Worm (Caenorhabditis elegans) whole organism, L2 larva: ENCODE measurements around the gene nlp-26.
A peak's percentile ranks its signal among the peaks of the same experiment; 100 is the strongest.

ENCODE experiments used
- F13H6.1 ChIP-seq: sonication (generic microtip); optimal IDR thresholded peaks from 2 replicates; lab custom pipeline; 2016; ENCODE audit warnings: missing genetic modification characterization, missing compliant biosample characterization
- R02D3.7 ChIP-seq: fragments of 150-350 bp; optimal IDR thresholded peaks from 2 replicates; lab custom pipeline; 2014; ENCODE audit warnings: missing biosample characterization, missing genetic modification characterization
- ZK546.5 ChIP-seq: sonication (generic microtip); optimal IDR thresholded peaks from 2 replicates; lab custom pipeline; 2017; ENCODE audit warnings: missing biosample characterization, missing genetic modification characterization
- alr-1 ChIP-seq: fragments of 150-350 bp; optimal IDR thresholded peaks from 2 replicates; lab custom pipeline; 2014; ENCODE audit warnings: missing biosample characterization, missing genetic modification characterization
- ama-1 ChIP-seq: fragments of 150-350 bp; optimal IDR thresholded peaks from 2 replicates; lab custom pipeline; 2018; ENCODE audit warnings: inconsistent platforms
- blmp-1 ChIP-seq: sonication (generic microtip); optimal IDR thresholded peaks from 2 replicates; lab custom pipeline; 2017; ENCODE audit warnings: missing genetic modification characterization, mild to moderate bottlenecking, missing compliant biosample characterization, antibody characterized with exemption, moderate library complexity; ENCODE audit not compliant: insufficient read depth
- ceh-16 ChIP-seq: fragments of 150-350 bp; optimal IDR thresholded peaks from 2 replicates; lab custom pipeline; 2014; ENCODE audit warnings: missing biosample characterization, missing genetic modification characterization
- ceh-82 ChIP-seq: fragments of 150-350 bp; optimal IDR thresholded peaks from 2 replicates; lab custom pipeline; 2014; ENCODE audit warnings: missing biosample characterization, missing genetic modification characterization
- crh-2 ChIP-seq: sonication (generic microtip); optimal IDR thresholded peaks from 2 replicates; lab custom pipeline; 2017; ENCODE audit warnings: missing biosample characterization, missing genetic modification characterization
- dmd-4 ChIP-seq: sonication (generic microtip); optimal IDR thresholded peaks from 2 replicates; lab custom pipeline; 2017; ENCODE audit warnings: missing biosample characterization, missing genetic modification characterization
- egl-27 ChIP-seq: sonication (generic microtip); optimal IDR thresholded peaks from 3 replicates; lab custom pipeline; 2017; ENCODE audit warnings: missing biosample characterization, missing genetic modification reagents, missing genetic modification characterization
- elt-1 ChIP-seq: fragments of 150-350 bp; optimal IDR thresholded peaks from 2 replicates; lab custom pipeline; 2014; ENCODE audit warnings: missing biosample characterization, missing genetic modification characterization
- elt-3 ChIP-seq: sonication (generic microtip); optimal IDR thresholded peaks from 2 replicates; lab custom pipeline; 2017; ENCODE audit warnings: missing biosample characterization, missing genetic modification characterization
- fos-1 ChIP-seq: fragments of 150-350 bp; optimal IDR thresholded peaks from 2 replicates; lab custom pipeline; 2014; ENCODE audit warnings: missing biosample characterization, missing genetic modification characterization
- gmeb-1 ChIP-seq: fragments of 150-350 bp; optimal IDR thresholded peaks from 2 replicates; lab custom pipeline; 2014; ENCODE audit warnings: missing biosample characterization, missing genetic modification characterization
- lin-11 ChIP-seq: fragments of 150-350 bp; sonication (generic microtip); optimal IDR thresholded peaks from 2 replicates; lab custom pipeline; 2014; ENCODE audit warnings: missing biosample characterization, missing genetic modification characterization, inconsistent platforms, mixed read lengths
- lin-39 ChIP-seq: fragments of 150-350 bp; optimal IDR thresholded peaks from 2 replicates; lab custom pipeline; 2014; ENCODE audit warnings: missing biosample characterization, missing genetic modification reagents, missing genetic modification characterization
- lsy-2 ChIP-seq, 2 experiments: fragments of 150-350 bp in 1 of 2; sonication (generic microtip) in 1 of 2; optimal IDR thresholded peaks; 2 replicates each; lab custom pipeline; 2014 to 2017; ENCODE audit warnings: missing biosample characterization in 2 of 2, missing genetic modification characterization in 2 of 2
- mab-5 ChIP-seq: fragments of 150-350 bp; optimal IDR thresholded peaks from 2 replicates; lab custom pipeline; 2014; ENCODE audit warnings: missing biosample characterization, missing genetic modification characterization
- mbf-1 ChIP-seq: sonication (generic microtip); optimal IDR thresholded peaks from 2 replicates; lab custom pipeline; 2017; ENCODE audit warnings: missing biosample characterization, missing genetic modification characterization
- mdl-1 ChIP-seq, 2 experiments: fragments of 150-350 bp in 1 of 2; sonication (generic microtip) in 1 of 2; optimal IDR thresholded peaks; 2 replicates each; lab custom pipeline; 2017; ENCODE audit warnings: missing biosample characterization in 2 of 2, missing genetic modification characterization in 2 of 2
- nhr-10 ChIP-seq: sonication (generic microtip); optimal IDR thresholded peaks from 2 replicates; lab custom pipeline; 2017; ENCODE audit warnings: missing biosample characterization, missing genetic modification characterization
- nhr-12 ChIP-seq: fragments of 150-350 bp; optimal IDR thresholded peaks from 2 replicates; lab custom pipeline; 2014; ENCODE audit warnings: missing biosample characterization, missing genetic modification characterization
- nhr-129 ChIP-seq: fragments of 150-350 bp; optimal IDR thresholded peaks from 2 replicates; lab custom pipeline; 2014; ENCODE audit warnings: missing biosample characterization, missing genetic modification characterization
- nhr-23 ChIP-seq: fragments of 150-350 bp; optimal IDR thresholded peaks from 2 replicates; lab custom pipeline; 2014; ENCODE audit warnings: missing biosample characterization, missing genetic modification reagents, missing genetic modification characterization
- nhr-237 ChIP-seq: fragments of 150-350 bp; optimal IDR thresholded peaks from 2 replicates; lab custom pipeline; 2014; ENCODE audit warnings: missing biosample characterization, missing genetic modification characterization
- nhr-25 ChIP-seq: fragments of 150-350 bp; sonication (generic microtip); optimal IDR thresholded peaks from 3 replicates; lab custom pipeline; 2014; ENCODE audit warnings: missing biosample characterization, missing genetic modification characterization
- nhr-6 ChIP-seq: fragments of 150-350 bp; optimal IDR thresholded peaks from 2 replicates; lab custom pipeline; 2014; ENCODE audit warnings: missing biosample characterization, missing genetic modification characterization
- peb-1 ChIP-seq: fragments of 150-350 bp; optimal IDR thresholded peaks from 2 replicates; lab custom pipeline; 2014; ENCODE audit warnings: missing biosample characterization, missing genetic modification characterization
- skn-1 ChIP-seq: sonication (generic microtip); optimal IDR thresholded peaks from 2 replicates; lab custom pipeline; 2017; ENCODE audit warnings: missing biosample characterization, missing genetic modification characterization
- sma-3 ChIP-seq: sonication (generic microtip); optimal IDR thresholded peaks from 2 replicates; lab custom pipeline; 2016; ENCODE audit warnings: missing genetic modification reagents, missing genetic modification characterization, missing compliant biosample characterization
- sma-9 ChIP-seq, 2 experiments: fragments of 150-350 bp in 1 of 2; sonication (generic microtip) in 1 of 2; optimal IDR thresholded peaks; 2 replicates each; lab custom pipeline; 2014 to 2016; ENCODE audit warnings: missing genetic modification characterization in 2 of 2, mild to moderate bottlenecking in 1 of 2, missing biosample characterization in 1 of 2, missing compliant biosample characterization in 1 of 2, missing genetic modification reagents in 1 of 2, moderate library complexity in 1 of 2
- snpc-4 ChIP-seq: fragments of 150-350 bp; optimal IDR thresholded peaks from 2 replicates; lab custom pipeline; 2014; ENCODE audit warnings: missing biosample characterization, missing genetic modification characterization
- unc-39 ChIP-seq: fragments of 150-350 bp; optimal IDR thresholded peaks from 2 replicates; lab custom pipeline; 2014; ENCODE audit warnings: missing biosample characterization, missing genetic modification characterization
- unc-62 ChIP-seq: fragments of 150-350 bp; optimal IDR thresholded peaks from 2 replicates; lab custom pipeline; 2014; ENCODE audit warnings: missing biosample characterization, missing genetic modification reagents, missing genetic modification characterization
- zag-1 ChIP-seq: fragments of 150-350 bp; optimal IDR thresholded peaks from 2 replicates; lab custom pipeline; 2014; ENCODE audit warnings: missing biosample characterization, missing genetic modification characterization
- ztf-1 ChIP-seq: fragments of 200-800 bp; sonication (Bioruptor generic); conservative IDR thresholded peaks from 2 replicates; pipeline ENCODE4 v1.3.6; 2022; ENCODE audit warnings: missing genetic modification characterization, missing compliant biosample characterization
- ztf-11 ChIP-seq: sonication (generic microtip); optimal IDR thresholded peaks from 2 replicates; lab custom pipeline; 2017; ENCODE audit warnings: missing biosample characterization, missing genetic modification characterization
- ztf-4 ChIP-seq: fragments of 150-350 bp; optimal IDR thresholded peaks from 2 replicates; lab custom pipeline; 2014; ENCODE audit warnings: missing biosample characterization, missing genetic modification characterization

Gene nlp-26

ce11 chrV:19613161-19613560 is at the start of gene nlp-26:
TSS of gene nlp-26 (plus strand) at chrV:19613461.
- TF ChIP-seq ztf-11 (tag; lab: Kevin White, UChicago) (no peak), zag-1 (tag; lab: Kevin White, UChicago) (no peak), unc-62 (GFP tag; lab: Kevin White, UChicago) (no peak), ZK546.5 (tag; lab: Kevin White, UChicago) (no peak), skn-1 (tag; lab: Kevin White, UChicago) (no peak), nhr-10 (tag; lab: Kevin White, UChicago) (no peak), mab-5 (no peak), nhr-25 (tag; lab: Kevin White, UChicago) (peak; percentile 14), gmeb-1 (no peak)
- TF ChIP-seq, all 48 proteins: peak for 1

ce11 chrV:19565082-19565481 is 48.2 kb upstream of the nlp-26 start, which contains the start of gene kcnl-1:
TSS of gene kcnl-1 (plus strand) at chrV:19565382.
- TF ChIP-seq dmd-4 (tag; lab: Kevin White, UChicago): no peak
- no peak for TF ChIP-seq sma-9 (GFP tag; optimal IDR thresholded peaks at IDR 0.05; lab: Kevin White, UChicago)
- no peak for TF ChIP-seq sma-9 (tag; optimal IDR thresholded peaks at IDR 0.05; lab: Kevin White, UChicago)
- no peak for TF ChIP-seq lsy-2 (tag; optimal IDR thresholded peaks at IDR 0.05; lab: Kevin White, UChicago)
- no peak for TF ChIP-seq mdl-1 (tag; optimal IDR thresholded peaks at IDR 0.05; lab: Kevin White, UChicago)
- no peak for TF ChIP-seq lin-11 (tag; lab: Kevin White, UChicago)
- TF ChIP-seq ceh-16 (tag; lab: Kevin White, UChicago): no peak
- TF ChIP-seq alr-1: no peak
- TF ChIP-seq zag-1 (tag; lab: Kevin White, UChicago): no peak
- TF ChIP-seq unc-39 (tag; lab: Kevin White, UChicago): no peak
- no peak for TF ChIP-seq nhr-129 (tag; lab: Kevin White, UChicago)
- no peak for TF ChIP-seq R02D3.7 (tag; lab: Kevin White, UChicago)
- no peak for TF ChIP-seq crh-2 (tag; lab: Kevin White, UChicago)
- TF ChIP-seq ama-1 (lab: Kevin White, UChicago): no peak
- no peak for TF ChIP-seq elt-3 (tag; lab: Kevin White, UChicago)
- no peak for TF ChIP-seq ZK546.5 (tag; lab: Kevin White, UChicago)
- no peak for TF ChIP-seq nhr-23 (tag; lab: Kevin White, UChicago)
- TF ChIP-seq ztf-1 (GFP tag; lab: Robert Waterston, UW): no peak
- TF ChIP-seq, all 48 proteins: peak for 0

- TF ChIP-seq lin-11 (tag; lab: Kevin White, UChicago): no peak
- TF ChIP-seq F13H6.1 (tag; lab: Kevin White, UChicago): no peak
- TF ChIP-seq ZK546.5 (tag; lab: Kevin White, UChicago): no peak
- TF ChIP-seq lsy-2 (tag; optimal IDR thresholded peaks at IDR 0.05; lab: Kevin White, UChicago): no peak
- no peak for TF ChIP-seq mdl-1 (tag; optimal IDR thresholded peaks at IDR 0.05; lab: Kevin White, UChicago)
- no peak for TF ChIP-seq skn-1 (tag; lab: Kevin White, UChicago)
- TF ChIP-seq mab-5: no peak
- TF ChIP-seq ztf-4 (tag; lab: Kevin White, UChicago): no peak
- no peak for TF ChIP-seq nhr-237 (tag; lab: Kevin White, UChicago)
- no peak for TF ChIP-seq elt-1
- no peak for TF ChIP-seq egl-27 (tag; lab: Kevin White, UChicago)
- no peak for TF ChIP-seq unc-39 (tag; lab: Kevin White, UChicago)
- no peak for TF ChIP-seq lin-39 (tag; lab: Kevin White, UChicago)
These were observed 43.2 kb upstream of the nlp-26 start for ce11 chrV:19570102-19570501.

- TF ChIP-seq lsy-2 (tag; optimal IDR thresholded peaks at IDR 0.05; lab: Kevin White, UChicago) (no peak), ztf-11 (tag; lab: Kevin White, UChicago) (no peak), nhr-6 (tag; lab: Kevin White, UChicago) (no peak), sma-3 (no peak), nhr-23 (tag; lab: Kevin White, UChicago) (no peak), mbf-1 (tag; lab: Kevin White, UChicago) (no peak), blmp-1 (tag; lab: Kevin White, UChicago) (no peak), peb-1 (tag; lab: Kevin White, UChicago) (no peak), ceh-82 (tag; lab: Kevin White, UChicago) (no peak), nhr-25 (tag; lab: Kevin White, UChicago) (no peak), elt-3 (tag; lab: Kevin White, UChicago) (no peak), nhr-12 (tag; lab: Kevin White, UChicago) (no peak), unc-39 (tag; lab: Kevin White, UChicago) (no peak), lin-11 (tag; lab: Kevin White, UChicago) (no peak), snpc-4 (tag; lab: Kevin White, UChicago) (no peak), skn-1 (tag; lab: Kevin White, UChicago) (no peak), R02D3.7 (tag; lab: Kevin White, UChicago) (no peak), nhr-129 (tag; lab: Kevin White, UChicago) (no peak), fos-1 (no peak)
These were observed 33.8 kb upstream of the nlp-26 start for ce11 chrV:19579509-19579908.
